Fruit fly (Drosophila melanogaster): ENCODE measurements around the gene Oseg2.

DNA sequence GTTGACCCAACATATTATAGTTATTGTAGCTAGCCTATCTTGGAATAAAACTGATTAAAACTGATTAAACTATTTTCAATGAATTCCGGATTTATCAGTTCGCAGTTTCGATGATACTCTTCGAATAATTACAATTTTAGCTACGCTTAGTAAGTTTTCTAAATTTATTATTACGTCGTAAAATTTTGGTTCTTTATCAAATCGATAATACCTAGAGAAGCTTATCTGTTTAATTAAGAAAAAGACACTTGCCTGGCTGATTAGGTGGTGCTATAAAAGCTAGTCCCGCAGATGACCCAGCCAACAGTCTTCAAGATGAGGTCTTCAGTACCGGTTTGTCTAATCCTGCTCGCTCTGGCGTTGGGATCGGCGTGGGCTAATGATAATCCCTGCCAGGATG lies 39.1 kb downstream of the Oseg2 start, which contains the start of gene CG32302:
- TF ChIP-seq psq (optimal IDR thresholded peaks at IDR 0.05) (no peak), usp (GFP tag; optimal IDR thresholded peaks at IDR 0.05) (no peak), EcR (GFP tag; optimal IDR thresholded peaks at IDR 0.05) (no peak), pan (optimal IDR thresholded peaks at IDR 0.05) (no peak), Dll (optimal IDR thresholded peaks at IDR 0.05) (no peak), CG8478 (optimal IDR thresholded peaks at IDR 0.05) (no peak)

Measured in whole organism.